Worm (Caenorhabditis elegans) whole organism, L1 larva: ENCODE measurements around the gene zmp-2.
A peak's percentile ranks its signal among the peaks of the same experiment; 100 is the strongest.

Experiments
- F16B12.6 ChIP-seq: fragments of 150-350 bp; optimal IDR thresholded peaks from 2 replicates; lab custom pipeline; 2014; ENCODE audit warnings: missing biosample characterization, missing genetic modification characterization
- aha-1 ChIP-seq: fragments of 150-350 bp; optimal IDR thresholded peaks from 2 replicates; lab custom pipeline; 2014; ENCODE audit warnings: missing biosample characterization, missing genetic modification characterization
- alr-1 ChIP-seq: fragments of 200-800 bp; sonication (Bioruptor generic); optimal IDR thresholded peaks from 2 replicates; lab custom pipeline; 2018; ENCODE audit warnings: borderline replicate concordance, mild to moderate bottlenecking, missing genetic modification characterization, missing compliant biosample characterization
- aly-2 ChIP-seq: fragments of 150-350 bp; optimal IDR thresholded peaks from 2 replicates; lab custom pipeline; 2014; ENCODE audit warnings: missing biosample characterization, missing genetic modification characterization
- ama-1 ChIP-seq: fragments of 150-350 bp; optimal IDR thresholded peaks from 2 replicates; lab custom pipeline; 2014
- blmp-1 ChIP-seq: fragments of 150-350 bp; optimal IDR thresholded peaks from 2 replicates; lab custom pipeline; 2014; ENCODE audit warnings: missing biosample characterization, missing genetic modification characterization
- ceh-8 ChIP-seq: fragments of 200-800 bp; sonication (Bioruptor generic); optimal IDR thresholded peaks from 2 replicates; lab custom pipeline; 2018; ENCODE audit warnings: mild to moderate bottlenecking, missing genetic modification characterization, moderate library complexity, missing compliant biosample characterization
- ceh-82 ChIP-seq, 3 experiments: fragments of 150-350 bp in 1 of 3; sonication (generic microtip) in 2 of 3; optimal IDR thresholded peaks; 2 replicates each; lab custom pipeline; 2014 to 2017; ENCODE audit warnings: missing biosample characterization in 3 of 3, missing genetic modification characterization in 3 of 3
- ceh-88 ChIP-seq: fragments of 200-800 bp; sonication (Bioruptor generic); IDR thresholded peaks from 2 replicates; pipeline ENCODE4 v1.3.6; 2022; ENCODE audit warnings: missing genetic modification characterization, missing compliant biosample characterization
- ces-1 ChIP-seq: fragments of 150-350 bp; optimal IDR thresholded peaks from 2 replicates; lab custom pipeline; 2014; ENCODE audit warnings: missing biosample characterization, missing genetic modification reagents, missing genetic modification characterization
- dpl-1 ChIP-seq, 3 experiments: fragments of 150-350 bp in 2 of 3; sonication (generic microtip) in 1 of 3; optimal IDR thresholded peaks; 2 replicates each; lab custom pipeline; 2014 to 2017; ENCODE audit warnings: missing biosample characterization in 3 of 3, missing genetic modification characterization in 3 of 3, missing genetic modification reagents in 3 of 3
- dsc-1 ChIP-seq: sonication (generic microtip); optimal IDR thresholded peaks from 2 replicates; lab custom pipeline; 2016; ENCODE audit warnings: mild to moderate bottlenecking, missing genetic modification characterization, missing compliant biosample characterization
- efl-3 ChIP-seq: fragments of 200-800 bp; sonication (Bioruptor generic); optimal IDR thresholded peaks from 2 replicates; lab custom pipeline; 2018; ENCODE audit warnings: mild to moderate bottlenecking, missing genetic modification characterization, missing compliant biosample characterization
- egl-13 ChIP-seq: sonication (generic microtip); optimal IDR thresholded peaks from 2 replicates; lab custom pipeline; 2016; ENCODE audit warnings: missing genotype, missing genetic modification reagents, missing genetic modification characterization, missing compliant biosample characterization
- egl-27 ChIP-seq, 2 experiments: fragments of 150-350 bp in 1 of 2; sonication (generic microtip); optimal IDR thresholded peaks; 3 replicates each; lab custom pipeline; 2017 to 2018; ENCODE audit warnings: missing biosample characterization in 2 of 2, missing genetic modification characterization in 2 of 2, missing genetic modification reagents in 2 of 2
- elt-2 ChIP-seq: sonication (generic microtip); optimal IDR thresholded peaks from 2 replicates; lab custom pipeline; 2016; ENCODE audit warnings: missing genetic modification characterization, mild to moderate bottlenecking, inconsistent platforms, missing compliant biosample characterization, missing genetic modification reagents
- fkh-10 ChIP-seq: sonication (generic microtip); optimal IDR thresholded peaks from 2 replicates; lab custom pipeline; 2017; ENCODE audit warnings: missing biosample characterization, missing genetic modification reagents, missing genetic modification characterization
- fkh-8 ChIP-seq: sonication (generic microtip); optimal IDR thresholded peaks from 2 replicates; lab custom pipeline; 2016; ENCODE audit warnings: mild to moderate bottlenecking, missing genetic modification characterization, missing compliant biosample characterization
- fos-1 ChIP-seq: fragments of 150-350 bp; optimal IDR thresholded peaks from 2 replicates; lab custom pipeline; 2014; ENCODE audit warnings: missing biosample characterization, missing genetic modification characterization
- grh-1 ChIP-seq: fragments of 200-800 bp; sonication (Bioruptor generic); IDR thresholded peaks from 2 replicates; pipeline ENCODE4 v1.3.6; 2022; ENCODE audit warnings: missing genetic modification reagents, missing genetic modification characterization, missing compliant biosample characterization
- lin-13 ChIP-seq: fragments of 150-350 bp; optimal IDR thresholded peaks from 2 replicates; lab custom pipeline; 2014; ENCODE audit warnings: missing biosample characterization, missing genetic modification reagents, missing genetic modification characterization
- lin-15B ChIP-seq: fragments of 150-350 bp; sonication (generic microtip); optimal IDR thresholded peaks from 3 replicates; lab custom pipeline; 2014; ENCODE audit warnings: missing biosample characterization, missing genetic modification characterization
- lin-35 ChIP-seq, 2 experiments: fragments of 150-350 bp; optimal IDR thresholded peaks; 2 replicates each; lab custom pipeline; 2014; ENCODE audit warnings: missing biosample characterization in 2 of 2, missing genetic modification characterization in 2 of 2, missing genetic modification reagents in 2 of 2
- lin-39 ChIP-seq: fragments of 150-350 bp; optimal IDR thresholded peaks from 2 replicates; lab custom pipeline; 2014; ENCODE audit warnings: missing biosample characterization, missing genetic modification reagents, missing genetic modification characterization
- mab-9 ChIP-seq: fragments of 200-800 bp; sonication (Bioruptor generic); IDR thresholded peaks from 2 replicates; pipeline ENCODE4 v1.3.6; 2022; ENCODE audit warnings: missing genetic modification reagents, missing genetic modification characterization, missing compliant biosample characterization
- mdl-1 ChIP-seq, 2 experiments: fragments of 150-350 bp; optimal IDR thresholded peaks; 2 replicates each; lab custom pipeline; 2014 to 2017; ENCODE audit warnings: missing biosample characterization in 2 of 2, missing genetic modification characterization in 2 of 2, inconsistent platforms in 1 of 2
- nhr-11 ChIP-seq: fragments of 150-350 bp; optimal IDR thresholded peaks from 2 replicates; lab custom pipeline; 2014; ENCODE audit warnings: missing biosample characterization, missing genetic modification characterization
- nhr-20 ChIP-seq: sonication (generic microtip); optimal IDR thresholded peaks from 2 replicates; lab custom pipeline; 2016; ENCODE audit warnings: mild to moderate bottlenecking, missing genetic modification characterization, missing compliant biosample characterization
- nhr-28 ChIP-seq: fragments of 150-350 bp; optimal IDR thresholded peaks from 2 replicates; lab custom pipeline; 2014; ENCODE audit warnings: missing biosample characterization, missing genetic modification characterization
- nhr-47 ChIP-seq: sonication (generic microtip); optimal IDR thresholded peaks from 2 replicates; lab custom pipeline; 2016; ENCODE audit warnings: mild to moderate bottlenecking, missing genetic modification characterization, moderate library complexity, missing compliant biosample characterization
- nhr-71 ChIP-seq: sonication (generic microtip); optimal IDR thresholded peaks from 2 replicates; lab custom pipeline; 2016; ENCODE audit warnings: mild to moderate bottlenecking, missing genetic modification characterization, moderate library complexity, missing compliant biosample characterization
- nhr-76 ChIP-seq: sonication (generic microtip); optimal IDR thresholded peaks from 2 replicates; lab custom pipeline; 2017; ENCODE audit warnings: missing biosample characterization, missing genetic modification characterization
- nhr-77 ChIP-seq: fragments of 150-350 bp; optimal IDR thresholded peaks from 2 replicates; lab custom pipeline; 2014; ENCODE audit warnings: missing biosample characterization, missing genetic modification characterization
- nhr-84 ChIP-seq: sonication (generic microtip); optimal IDR thresholded peaks from 2 replicates; lab custom pipeline; 2017; ENCODE audit warnings: missing biosample characterization, missing genetic modification characterization
- nhr-85 ChIP-seq: sonication (generic microtip); peaks from one replicate; lab custom pipeline; 2016; ENCODE audit warnings: missing genetic modification characterization, inconsistent platforms, missing compliant biosample characterization
- nhr-90 ChIP-seq: sonication (generic microtip); optimal IDR thresholded peaks from 2 replicates; lab custom pipeline; 2016; ENCODE audit warnings: mild to moderate bottlenecking, missing genetic modification characterization, missing compliant biosample characterization; ENCODE audit not compliant: poor library complexity
- pag-3 ChIP-seq: sonication (generic microtip); optimal IDR thresholded peaks from 2 replicates; lab custom pipeline; 2017; ENCODE audit warnings: missing genetic modification characterization, mild to moderate bottlenecking, missing compliant biosample characterization, antibody characterized with exemption, borderline replicate concordance; ENCODE audit not compliant: insufficient read depth
- pqm-1 ChIP-seq: sonication (generic microtip); optimal IDR thresholded peaks from 3 replicates; lab custom pipeline; 2017; ENCODE audit warnings: missing biosample characterization, missing genetic modification characterization
- skn-1 ChIP-seq: fragments of 150-350 bp; optimal IDR thresholded peaks from 2 replicates; lab custom pipeline; 2014; ENCODE audit warnings: missing biosample characterization, missing genetic modification characterization
- snpc-4 ChIP-seq: fragments of 150-350 bp; optimal IDR thresholded peaks from 2 replicates; lab custom pipeline; 2014; ENCODE audit warnings: missing biosample characterization, missing genetic modification characterization
- snu-23 ChIP-seq: sonication (generic microtip); optimal IDR thresholded peaks from 2 replicates; lab custom pipeline; 2016; ENCODE audit warnings: missing genetic modification characterization, missing compliant biosample characterization
- sox-4 ChIP-seq: sonication (generic microtip); optimal IDR thresholded peaks from 2 replicates; lab custom pipeline; 2016; ENCODE audit warnings: missing genetic modification characterization, missing compliant biosample characterization
- sptf-1 ChIP-seq: fragments of 150-350 bp; optimal IDR thresholded peaks from 2 replicates; lab custom pipeline; 2014; ENCODE audit warnings: missing biosample characterization, missing genetic modification characterization
- swsn-7 ChIP-seq: sonication (generic microtip); optimal IDR thresholded peaks from 2 replicates; lab custom pipeline; 2016; ENCODE audit warnings: missing genetic modification characterization, missing compliant biosample characterization
- tlp-1 ChIP-seq: fragments of 150-350 bp; optimal IDR thresholded peaks from 2 replicates; lab custom pipeline; 2014; ENCODE audit warnings: missing biosample characterization, missing genetic modification characterization
- unc-86 ChIP-seq: sonication (generic microtip); optimal IDR thresholded peaks from 2 replicates; lab custom pipeline; 2016; ENCODE audit warnings: missing genetic modification characterization, missing compliant biosample characterization
- unc-98 ChIP-seq: fragments of 200-800 bp; sonication (Bioruptor generic); IDR thresholded peaks from 2 replicates; pipeline ENCODE4 v1.3.6; 2022; ENCODE audit warnings: missing genetic modification characterization, missing compliant biosample characterization
- zag-1 ChIP-seq: fragments of 150-350 bp; optimal IDR thresholded peaks from 2 replicates; lab custom pipeline; 2014; ENCODE audit warnings: missing biosample characterization, missing genetic modification characterization
- zip-4 ChIP-seq: fragments of 200-800 bp; sonication (Bioruptor generic); optimal IDR thresholded peaks from 2 replicates; lab custom pipeline; 2018; ENCODE audit warnings: mild to moderate bottlenecking, missing genetic modification characterization, moderate library complexity, missing compliant biosample characterization
- ztf-11 ChIP-seq, 2 experiments: sonication (generic microtip); optimal IDR thresholded peaks; 2 replicates each; lab custom pipeline; 2016 to 2017; ENCODE audit warnings: missing genetic modification characterization in 2 of 2, missing biosample characterization in 1 of 2, missing compliant biosample characterization in 1 of 2

Gene zmp-2

ce11 chrIII:2636137-2636536, at the start of gene zmp-2:
Gene zmp-2 (plus strand): TSS chrIII:2636383.
- TF ChIP-seq pag-3, result no peak
- no peak for TF ChIP-seq fos-1 (tag; lab: Kevin White, UChicago)
- no peak for TF ChIP-seq nhr-20

ce11 chrIII:2596984-2597454, 39.2 kb upstream of the zmp-2 start, which contains the start of gene apb-1:
Gene apb-1 (minus strand): TSS chrIII:2597034.
- no peak for TF ChIP-seq nhr-84 (tag; lab: Kevin White, UChicago)
- peak; percentile 95 for TF ChIP-seq dsc-1 (tag; lab: Kevin White, UChicago)
- TF ChIP-seq fkh-10, result peak; percentile 95
- TF ChIP-seq sox-4 (tag; lab: Kevin White, UChicago), result peak; percentile 88
- TF ChIP-seq nhr-77 (tag; lab: Kevin White, UChicago), result peak; percentile 66
- peak; percentile 98 for TF ChIP-seq fkh-8 (tag; lab: Kevin White, UChicago)
- peak; percentile 98 for TF ChIP-seq nhr-47 (tag; lab: Kevin White, UChicago)
- peak; percentile 82 for TF ChIP-seq ceh-88
- TF ChIP-seq swsn-7 (tag; lab: Kevin White, UChicago), result peak; percentile 98
- peak in 1 of 2 experiments; percentile 87 for TF ChIP-seq ztf-11 (tag; optimal IDR thresholded peaks at IDR 0.05; lab: Kevin White, UChicago)
- peak; percentile 91 for TF ChIP-seq aly-2
- no peak for TF ChIP-seq alr-1 (tag; lab: Kevin White, UChicago)
- no peak for TF ChIP-seq tlp-1
- peak; percentile 97 for TF ChIP-seq nhr-85 (tag; lab: Kevin White, UChicago)
- peak; percentile 90 for TF ChIP-seq skn-1 (tag; lab: Kevin White, UChicago)
- TF ChIP-seq nhr-20, result peak; percentile 95
- peak; percentile 29; the same call in 1 of the 2 replicates for TF ChIP-seq unc-98
- TF ChIP-seq dpl-1 (GFP tag; optimal IDR thresholded peaks at IDR 0.05; lab: Kevin White, UChicago), result peak; percentile 84 to 87 (median 85)
- no peak for TF ChIP-seq ces-1 (GFP tag; lab: Kevin White, UChicago)
- no peak for TF ChIP-seq nhr-28 (tag; lab: Kevin White, UChicago)
- peak; percentile 73 for TF ChIP-seq aha-1 (tag; lab: Kevin White, UChicago)
- TF ChIP-seq lin-39, result peak; percentile 95
- TF ChIP-seq ceh-82 (tag; optimal IDR thresholded peaks at IDR 0.05; lab: Kevin White, UChicago), result peak; percentile 96 to 97 (median 97)
- no peak for TF ChIP-seq nhr-76 (tag; lab: Kevin White, UChicago)
- TF ChIP-seq egl-27 (tag; optimal IDR thresholded peaks at IDR 0.05; lab: Kevin White, UChicago), result peak; percentile 13 to 51
- TF ChIP-seq mab-9 (GFP tag; lab: Robert Waterston, UW), result peak; percentile 88
- no peak for TF ChIP-seq pag-3
- peak; percentile 70 for TF ChIP-seq nhr-11 (tag; lab: Kevin White, UChicago)
- peak; percentile 96 for TF ChIP-seq lin-13
- no peak for TF ChIP-seq elt-2 (tag; lab: Kevin White, UChicago)
- TF ChIP-seq ceh-8 (GFP tag; lab: Kevin White, UChicago), result peak; percentile 93
- TF ChIP-seq F16B12.6 (tag; lab: Kevin White, UChicago), result peak; percentile 74
- TF ChIP-seq lin-15B, result peak; percentile 80
- peak; percentile 96 for TF ChIP-seq unc-86 (tag; lab: Kevin White, UChicago)
- TF ChIP-seq snu-23 (GFP tag; lab: Kevin White, UChicago), result peak; percentile 98
- peak; percentile 96 for TF ChIP-seq nhr-90 (tag; lab: Kevin White, UChicago)
- TF ChIP-seq nhr-71 (tag; lab: Kevin White, UChicago), result peak; percentile 97
- no peak for TF ChIP-seq efl-3 (GFP tag; lab: Kevin White, UChicago)
- TF ChIP-seq egl-13 (tag; lab: Kevin White, UChicago), result peak; percentile 96
- TF ChIP-seq mdl-1 (tag; optimal IDR thresholded peaks at IDR 0.05; lab: Kevin White, UChicago), result peak in 1 of 2 experiments; percentile 83
- peak; percentile 75 for TF ChIP-seq zag-1 (tag; lab: Kevin White, UChicago)
- peak; percentile 91 for TF ChIP-seq fos-1 (tag; lab: Kevin White, UChicago)
- TF ChIP-seq ama-1, result peak; percentile 72
- peak; percentile 88 for TF ChIP-seq zip-4 (GFP tag; lab: Kevin White, UChicago)
- TF ChIP-seq blmp-1 (tag; lab: Kevin White, UChicago), result peak; percentile 84
- TF ChIP-seq grh-1 (GFP tag; lab: Robert Waterston, UW), result peak; percentile 87
- TF ChIP-seq lin-35 (GFP tag; optimal IDR thresholded peaks at IDR 0.05; lab: Kevin White, UChicago), result peak; percentile 88 to 89
- TF ChIP-seq sptf-1, result no peak
- TF ChIP-seq snpc-4, result peak; percentile 89
- no peak for TF ChIP-seq pqm-1 (tag; lab: Kevin White, UChicago)
